Fruit fly (Drosophila melanogaster) whole organism, embryonic: ENCODE data around the gene CG3032.

Experiments
- Atf3 ChIP-seq: fragments of 200-800 bp; sonication (Bioruptor generic); optimal IDR thresholded peaks from 3 replicates; lab custom pipeline; 2016; ENCODE audit warnings: missing biosample characterization, missing genetic modification characterization
- BtbVII ChIP-seq: fragments of 200-800 bp; sonication (Bioruptor generic); optimal IDR thresholded peaks from 3 replicates; lab custom pipeline; 2017; ENCODE audit warnings: missing biosample characterization, mild to moderate bottlenecking, missing genetic modification characterization
- CG10321 ChIP-seq: fragments of 200-800 bp; sonication (Bioruptor generic); IDR thresholded peaks from 2 replicates; pipeline ENCODE4 v1.3.6; 2022; ENCODE audit warnings: missing biosample characterization, missing genetic modification characterization
- CG10462 ChIP-seq: fragments of 200-800 bp; sonication (Bioruptor generic); optimal IDR thresholded peaks from 2 replicates; lab custom pipeline; 2016; ENCODE audit warnings: missing biosample characterization, missing genetic modification characterization
- CG10543 ChIP-seq: fragments of 200-800 bp; sonication (Bioruptor generic); optimal IDR thresholded peaks from 3 replicates; lab custom pipeline; 2017; ENCODE audit warnings: missing biosample characterization, mild to moderate bottlenecking, missing genetic modification characterization, moderate library complexity
- CG11560 ChIP-seq: fragments of 200-800 bp; sonication (Bioruptor generic); IDR thresholded peaks from 3 replicates; pipeline ENCODE4 v1.3.6; 2022; ENCODE audit warnings: missing biosample characterization, missing genetic modification characterization
- CG12391 ChIP-seq: fragments of 200-800 bp; sonication (Bioruptor generic); optimal IDR thresholded peaks from 3 replicates; lab custom pipeline; 2018; ENCODE audit warnings: missing biosample characterization, mild to moderate bottlenecking, missing genetic modification characterization, moderate library complexity
- CG14710 ChIP-seq: fragments of 200-800 bp; sonication (Bioruptor generic); optimal IDR thresholded peaks from 3 replicates; lab custom pipeline; 2019; ENCODE audit warnings: missing biosample characterization, mild to moderate bottlenecking, missing genetic modification characterization, moderate library complexity
- CG15073 ChIP-seq: fragments of 200-800 bp; sonication (Bioruptor generic); optimal IDR thresholded peaks from 2 replicates; lab custom pipeline; 2016; ENCODE audit warnings: missing biosample characterization, missing genetic modification characterization
- CG1602 ChIP-seq: fragments of 200-800 bp; sonication (Bioruptor generic); optimal IDR thresholded peaks from 3 replicates; lab custom pipeline; 2016; ENCODE audit warnings: missing biosample characterization, missing genetic modification characterization
- CG16779 ChIP-seq: fragments of 200-800 bp; sonication (Bioruptor generic); IDR thresholded peaks from 2 replicates; pipeline ENCODE4 v1.3.6; 2022; ENCODE audit warnings: missing biosample characterization, missing genetic modification characterization
- CG3281 ChIP-seq: fragments of 200-800 bp; sonication (Bioruptor generic); optimal IDR thresholded peaks from 3 replicates; lab custom pipeline; 2017; ENCODE audit warnings: missing biosample characterization, mild to moderate bottlenecking, missing genetic modification characterization
- CG34376 ChIP-seq: fragments of 200-800 bp; sonication (Bioruptor generic); optimal IDR thresholded peaks from 2 replicates; lab custom pipeline; 2018; ENCODE audit warnings: missing biosample characterization, mild to moderate bottlenecking, missing genetic modification characterization
- CG3726 ChIP-seq: fragments of 200-800 bp; sonication (Bioruptor generic); IDR thresholded peaks from 3 replicates; pipeline ENCODE4, ENCODE4 v1.3.6; 2022; ENCODE audit warnings: missing biosample characterization, missing genetic modification characterization
- CG6689 ChIP-seq: fragments of 200-800 bp; sonication (Bioruptor generic); IDR thresholded peaks from 2 replicates; pipeline ENCODE4 v1.3.6; 2022; ENCODE audit warnings: missing biosample characterization, missing genetic modification characterization
- CG9727 ChIP-seq: fragments of 200-800 bp; sonication (Bioruptor generic); optimal IDR thresholded peaks from 3 replicates; lab custom pipeline; 2017; ENCODE audit warnings: missing biosample characterization, mild to moderate bottlenecking, missing genetic modification characterization
- Chrac-16 ChIP-seq: fragments of 200-800 bp; sonication (Bioruptor generic); optimal IDR thresholded peaks from 3 replicates; lab custom pipeline; 2016; ENCODE audit warnings: missing biosample characterization, missing genetic modification characterization
- Dek ChIP-seq: fragments of 200-800 bp; sonication (Bioruptor generic); optimal IDR thresholded peaks from 3 replicates; lab custom pipeline; 2019; ENCODE audit warnings: missing biosample characterization, mild to moderate bottlenecking, missing genetic modification characterization, moderate library complexity
- Dll ChIP-seq: fragments of 200-800 bp; sonication (Bioruptor generic); IDR thresholded peaks from 4 replicates; pipeline ENCODE4 v1.3.6; 2022; ENCODE audit warnings: missing biosample characterization, missing genetic modification characterization; ENCODE audit not compliant: partially characterized antibody
- Ets97D ChIP-seq: fragments of 200-800 bp; sonication (Bioruptor generic); optimal IDR thresholded peaks from 3 replicates; lab custom pipeline; 2016; ENCODE audit warnings: missing biosample characterization, missing genetic modification characterization
- Fer2 ChIP-seq: fragments of 200-800 bp; sonication (Bioruptor generic); optimal IDR thresholded peaks from 2 replicates; lab custom pipeline; 2018; ENCODE audit warnings: missing biosample characterization, mild to moderate bottlenecking, missing genetic modification characterization, moderate library complexity
- GATAe ChIP-seq: fragments of 200-800 bp; sonication (Bioruptor generic); conservative IDR thresholded peaks from 2 replicates; pipeline ENCODE4 v1.3.6; 2022; ENCODE audit warnings: missing biosample characterization, missing genetic modification characterization
- Gug ChIP-seq: fragments of 200-800 bp; sonication (Bioruptor generic); IDR thresholded peaks from 4 replicates; pipeline ENCODE4 v1.3.6; 2022; ENCODE audit warnings: missing biosample characterization, missing genetic modification characterization
- Hey ChIP-seq: fragments of 200-800 bp; sonication (Bioruptor generic); optimal IDR thresholded peaks from 3 replicates; lab custom pipeline; 2018; ENCODE audit warnings: missing biosample characterization, mild to moderate bottlenecking, missing genetic modification characterization
- Hmr ChIP-seq: fragments of 200-800 bp; sonication (Bioruptor generic); optimal IDR thresholded peaks from 3 replicates; lab custom pipeline; 2017; ENCODE audit warnings: mild to moderate bottlenecking, missing biosample characterization, missing genetic modification reagents, missing genetic modification characterization
- Ptx1 ChIP-seq: fragments of 200-800 bp; sonication (Bioruptor generic); IDR thresholded peaks from 2 replicates; pipeline ENCODE4 v1.3.6; 2022; ENCODE audit warnings: missing biosample characterization, missing genetic modification characterization
- Rfx ChIP-seq: fragments of 200-800 bp; sonication (Bioruptor generic); IDR thresholded peaks from 2 replicates; pipeline ENCODE4 v1.3.6; 2022; ENCODE audit warnings: missing biosample characterization, missing genetic modification characterization
- Sry-δ ChIP-seq: fragments of 200-800 bp; sonication (Bioruptor generic); optimal IDR thresholded peaks from 2 replicates; lab custom pipeline; 2016; ENCODE audit warnings: missing biosample characterization, missing genetic modification characterization
- bbx ChIP-seq: fragments of 200-800 bp; sonication (Bioruptor generic); IDR thresholded peaks from 2 replicates; pipeline ENCODE4 v1.3.6; 2022; ENCODE audit warnings: missing biosample characterization, missing genetic modification characterization; ENCODE audit not compliant: partially characterized antibody
- cg ChIP-seq: fragments of 200-800 bp; sonication (Bioruptor generic); optimal IDR thresholded peaks from 3 replicates; lab custom pipeline; 2019; ENCODE audit warnings: missing biosample characterization, mild to moderate bottlenecking, missing genetic modification characterization, moderate library complexity
- chinmo ChIP-seq: fragments of 200-800 bp; sonication (Bioruptor generic); IDR thresholded peaks from 4 replicates; pipeline ENCODE4 v1.3.6; 2022; ENCODE audit warnings: missing biosample characterization, missing genetic modification characterization; ENCODE audit not compliant: partially characterized antibody
- disco-r ChIP-seq: fragments of 200-800 bp; sonication (Bioruptor generic); optimal IDR thresholded peaks from 2 replicates; lab custom pipeline; 2016; ENCODE audit warnings: missing biosample characterization, missing genetic modification characterization
- ems ChIP-seq: fragments of 200-800 bp; sonication (Bioruptor generic); optimal IDR thresholded peaks from 3 replicates; lab custom pipeline; 2016; ENCODE audit warnings: missing biosample characterization, missing genetic modification characterization
- fd64A ChIP-seq: fragments of 200-800 bp; sonication (Bioruptor generic); optimal IDR thresholded peaks from 3 replicates; lab custom pipeline; 2018; ENCODE audit warnings: missing biosample characterization, mild to moderate bottlenecking, missing genetic modification characterization
- kni ChIP-seq: fragments of 200-800 bp; sonication (Bioruptor generic); optimal IDR thresholded peaks from 3 replicates; lab custom pipeline; 2017; ENCODE audit warnings: mild to moderate bottlenecking, missing biosample characterization, missing genetic modification reagents, missing genetic modification characterization
- lmd ChIP-seq: fragments of 200-800 bp; sonication (Bioruptor generic); IDR thresholded peaks from 2 replicates; pipeline ENCODE4 v1.3.6; 2022; ENCODE audit warnings: missing biosample characterization, missing genetic modification characterization
- lola ChIP-seq, 3 experiments: fragments of >200 bp in 2 of 3; fragments of 200-800 bp in 1 of 3; sonication (Bioruptor generic) in 1 of 3; optimal IDR thresholded peaks; 2 replicates each; lab custom pipeline; 2017 to 2019; ENCODE audit warnings: missing biosample characterization in 3 of 3, missing genetic modification characterization in 3 of 3, mild to moderate bottlenecking in 1 of 3, moderate library complexity in 1 of 3
- nau ChIP-seq: fragments of 200-800 bp; sonication (Bioruptor generic); optimal IDR thresholded peaks from 3 replicates; lab custom pipeline; 2017; ENCODE audit warnings: missing biosample characterization, mild to moderate bottlenecking, missing genetic modification characterization, missing genetic modification reagents
- p53 ChIP-seq: fragments of 200-800 bp; sonication (Bioruptor generic); optimal IDR thresholded peaks from 2 replicates; lab custom pipeline; 2016; ENCODE audit warnings: missing biosample characterization, missing genetic modification characterization
- pho ChIP-seq: fragments of 200-800 bp; sonication (Bioruptor generic); optimal IDR thresholded peaks from 2 replicates; lab custom pipeline; 2016; ENCODE audit warnings: missing biosample characterization, missing genetic modification characterization
- phol ChIP-seq: fragments of 200-800 bp; sonication (Bioruptor generic); optimal IDR thresholded peaks from 3 replicates; lab custom pipeline; 2018; ENCODE audit warnings: missing biosample characterization, mild to moderate bottlenecking, missing genetic modification characterization, moderate library complexity
- psq ChIP-seq: fragments of 200-800 bp; sonication (Bioruptor generic); optimal IDR thresholded peaks from 2 replicates; lab custom pipeline; 2017; ENCODE audit warnings: missing biosample characterization, missing genetic modification characterization
- sens ChIP-seq: fragments of 200-800 bp; sonication (Bioruptor generic); peaks from one replicate; lab custom pipeline; 2016; ENCODE audit warnings: missing biosample characterization, missing genetic modification characterization
- sna ChIP-seq: fragments of 200-800 bp; sonication (Bioruptor generic); IDR thresholded peaks from 2 replicates; pipeline ENCODE4 v1.3.6; 2022; ENCODE audit warnings: missing biosample characterization, missing genetic modification characterization; ENCODE audit not compliant: partially characterized antibody
- sug ChIP-seq: fragments of 200-800 bp; optimal IDR thresholded peaks from 2 replicates; lab custom pipeline; 2019; ENCODE audit warnings: missing biosample characterization, mild to moderate bottlenecking, missing genetic modification characterization, moderate library complexity
- tio ChIP-seq: fragments of 200-800 bp; sonication (Bioruptor generic); optimal IDR thresholded peaks from 2 replicates; lab custom pipeline; 2017; ENCODE audit warnings: missing biosample characterization, missing genetic modification characterization, inconsistent platforms
- tll ChIP-seq, 2 experiments: fragments of 200-800 bp in 1 of 2; fragments of >200 bp in 1 of 2; sonication (Bioruptor generic) in 1 of 2; optimal IDR thresholded peaks; 2 replicates each; lab custom pipeline; 2017 to 2019; ENCODE audit warnings: missing biosample characterization in 2 of 2, missing genetic modification characterization in 2 of 2, mild to moderate bottlenecking in 1 of 2, moderate library complexity in 1 of 2
- zf30C ChIP-seq: fragments of 200-800 bp; sonication (Bioruptor generic); optimal IDR thresholded peaks from 3 replicates; lab custom pipeline; 2018; ENCODE audit warnings: missing biosample characterization, mild to moderate bottlenecking, missing genetic modification characterization
- zfh2 ChIP-seq: fragments of 200-800 bp; sonication (Bioruptor generic); optimal IDR thresholded peaks from 2 replicates; lab custom pipeline; 2016; ENCODE audit warnings: missing biosample characterization, missing genetic modification characterization

Gene CG3032

DNA sequence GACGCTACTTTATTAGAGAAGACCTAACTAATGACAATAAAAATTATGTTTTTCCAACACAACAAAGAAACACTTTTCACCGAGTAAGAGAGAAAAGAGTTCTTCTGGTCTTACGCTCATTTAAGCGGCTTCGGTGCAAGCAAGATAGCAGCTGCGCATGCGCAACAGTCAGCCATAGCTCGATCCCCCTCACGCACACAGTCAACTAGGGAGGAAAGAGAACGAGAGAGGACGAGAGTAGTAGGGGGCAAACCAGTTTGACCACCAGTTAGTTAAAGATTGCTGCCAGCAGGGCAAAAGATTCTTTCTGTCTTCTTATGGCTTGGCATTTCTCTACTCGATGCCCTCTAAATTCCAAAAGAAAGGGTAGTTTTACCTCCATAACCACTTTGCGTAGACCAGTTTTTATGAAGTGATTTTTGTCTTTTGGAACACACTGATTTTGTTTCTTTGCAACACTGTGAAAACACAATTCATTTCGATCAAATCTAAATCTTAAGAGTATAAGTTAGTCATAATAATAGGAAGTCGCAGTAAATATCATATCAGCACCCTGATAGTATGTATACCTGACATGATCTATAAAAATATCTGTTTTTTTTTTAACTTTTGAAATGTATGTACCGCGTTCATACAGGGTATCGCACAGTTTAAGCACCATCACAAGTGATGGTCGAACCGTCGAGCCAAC lies 13.1 kb downstream of the CG3032 start (continued):
- TF ChIP-seq BtbVII (GFP tag; lab: Kevin White, UChicago) (no peak), lmd (GFP tag; lab: Robert Waterston, UW) (no peak), CG9727 (peak; percentile 64), bbx (GFP tag; lab: Robert Waterston, UW) (no peak), CG3281 (GFP tag; lab: Kevin White, UChicago) (peak; percentile 18), CG3726 (GFP tag; lab: Robert Waterston, UW) (no peak), kni (no peak), nau (GFP tag; lab: Kevin White, UChicago) (no peak), fd64A (no peak), Atf3 (GFP tag; lab: Kevin White, UChicago) (no peak), Hmr (GFP tag; lab: Kevin White, UChicago) (peak; percentile 32), Sry-δ (GFP tag; lab: Kevin White, UChicago) (peak; percentile 17), Gug (GFP tag; lab: Robert Waterston, UW) (0 out of 4 replicates have a peak, but pooled peaks have one; percentile 2), Hey (tag; lab: Kevin White, UChicago) (no peak), psq (GFP tag; lab: Kevin White, UChicago) (no peak), CG16779 (GFP tag; lab: Robert Waterston, UW) (no peak), CG10543 (GFP tag; lab: Kevin White, UChicago) (no peak), disco-r (GFP tag; lab: Kevin White, UChicago) (no peak), ems (GFP tag; lab: Kevin White, UChicago) (no peak), CG14710 (peak; percentile 48), Dek (tag; lab: Kevin White, UChicago) (no peak), cg (GFP tag; lab: Kevin White, UChicago) (peak; percentile 15), sna (GFP tag; lab: Robert Waterston, UW) (no peak), CG34376 (GFP tag; lab: Kevin White, UChicago) (no peak), zfh2 (peak; percentile 0), tll (GFP tag; optimal IDR thresholded peaks at IDR 0.05; lab: Kevin White, UChicago) (no peak), zf30C (GFP tag; lab: Kevin White, UChicago) (no peak), tio (GFP tag; lab: Kevin White, UChicago) (peak; percentile 30), CG10321 (GFP tag; lab: Robert Waterston, UW) (peak; percentile 87), sug (tag; lab: Kevin White, UChicago) (no peak), CG12391 (tag; lab: Kevin White, UChicago) (no peak), Dll (no peak), CG6689 (GFP tag; lab: Robert Waterston, UW) (no peak), Ptx1 (GFP tag; lab: Robert Waterston, UW) (0 out of 2 replicates have a peak, but pooled peaks have one; percentile 51), pho (GFP tag; lab: Kevin White, UChicago) (peak; percentile 40), Ets97D (no peak), lola (GFP tag; optimal IDR thresholded peaks at IDR 0.05; lab: Kevin White, UChicago) (peak in 1 of 3 experiments; percentile 36), CG11560 (tag; lab: Robert Waterston, UW) (no peak), p53 (GFP tag; lab: Kevin White, UChicago) (no peak), CG10462 (GFP tag; lab: Kevin White, UChicago) (no peak), Rfx (GFP tag; lab: Robert Waterston, UW) (no peak), GATAe (GFP tag; lab: Robert Waterston, UW) (no peak), Chrac-16 (GFP tag; lab: Kevin White, UChicago) (no peak), sens (peak; percentile 81), Fer2 (no peak), chinmo (GFP tag; lab: Robert Waterston, UW) (peak; percentile 81; the same call in 2 of the 4 replicates), phol (tag; lab: Kevin White, UChicago) (peak; percentile 41), CG15073 (no peak), CG1602 (GFP tag; lab: Kevin White, UChicago) (no peak)
